Worm (Caenorhabditis elegans) whole organism, L1 larva: Measurements from ENCODE around the gene Y54G2A.26.

Experiments
- C04F5.9 ChIP-seq: sonication (generic microtip); optimal IDR thresholded peaks from 2 replicates; lab custom pipeline; 2016; ENCODE audit warnings: missing genetic modification characterization, missing compliant biosample characterization
- C34B4.2 ChIP-seq: sonication (generic microtip); optimal IDR thresholded peaks from 2 replicates; lab custom pipeline; 2017; ENCODE audit warnings: mild to moderate bottlenecking, missing genetic modification characterization, missing compliant biosample characterization
- F16B12.6 ChIP-seq: fragments of 150-350 bp; optimal IDR thresholded peaks from 2 replicates; lab custom pipeline; 2014; ENCODE audit warnings: missing biosample characterization, missing genetic modification characterization
- Y116A8C.19 ChIP-seq: sonication (generic microtip); optimal IDR thresholded peaks from 2 replicates; lab custom pipeline; 2016; ENCODE audit warnings: missing compliant biosample characterization, missing genetic modification characterization, borderline replicate concordance
- alr-1 ChIP-seq: fragments of 200-800 bp; sonication (Bioruptor generic); optimal IDR thresholded peaks from 2 replicates; lab custom pipeline; 2018; ENCODE audit warnings: borderline replicate concordance, mild to moderate bottlenecking, missing genetic modification characterization, missing compliant biosample characterization
- ceh-63 ChIP-seq: fragments of 200-800 bp; sonication (Bioruptor generic); optimal IDR thresholded peaks from 2 replicates; lab custom pipeline; 2018; ENCODE audit warnings: mild to moderate bottlenecking, missing genetic modification characterization, missing compliant biosample characterization
- ceh-82 ChIP-seq, 3 experiments: fragments of 150-350 bp in 1 of 3; sonication (generic microtip) in 2 of 3; optimal IDR thresholded peaks; 2 replicates each; lab custom pipeline; 2014 to 2017; ENCODE audit warnings: missing biosample characterization in 3 of 3, missing genetic modification characterization in 3 of 3
- ceh-90 ChIP-seq: sonication (generic microtip); optimal IDR thresholded peaks from 2 replicates; lab custom pipeline; 2016; ENCODE audit warnings: missing genetic modification characterization, missing compliant biosample characterization
- ces-1 ChIP-seq: fragments of 150-350 bp; optimal IDR thresholded peaks from 2 replicates; lab custom pipeline; 2014; ENCODE audit warnings: missing biosample characterization, missing genetic modification reagents, missing genetic modification characterization
- dsc-1 ChIP-seq: sonication (generic microtip); optimal IDR thresholded peaks from 2 replicates; lab custom pipeline; 2016; ENCODE audit warnings: mild to moderate bottlenecking, missing genetic modification characterization, missing compliant biosample characterization
- efl-1 ChIP-seq, 4 experiments: fragments of 150-350 bp; optimal IDR thresholded peaks in 3 of 4; peaks in 1 of 4; 1 replicate in 1 of 4; 2 replicates in 3 of 4; lab custom pipeline; 2014; ENCODE audit warnings: missing biosample characterization in 2 of 4, missing genetic modification characterization in 2 of 4, missing genetic modification reagents in 2 of 4
- efl-3 ChIP-seq: fragments of 200-800 bp; sonication (Bioruptor generic); optimal IDR thresholded peaks from 2 replicates; lab custom pipeline; 2018; ENCODE audit warnings: mild to moderate bottlenecking, missing genetic modification characterization, missing compliant biosample characterization
- egl-13 ChIP-seq: sonication (generic microtip); optimal IDR thresholded peaks from 2 replicates; lab custom pipeline; 2016; ENCODE audit warnings: missing genotype, missing genetic modification reagents, missing genetic modification characterization, missing compliant biosample characterization
- egl-27 ChIP-seq, 2 experiments: fragments of 150-350 bp in 1 of 2; sonication (generic microtip); optimal IDR thresholded peaks; 3 replicates each; lab custom pipeline; 2017 to 2018; ENCODE audit warnings: missing biosample characterization in 2 of 2, missing genetic modification characterization in 2 of 2, missing genetic modification reagents in 2 of 2
- elt-2 ChIP-seq: sonication (generic microtip); optimal IDR thresholded peaks from 2 replicates; lab custom pipeline; 2016; ENCODE audit warnings: missing genetic modification characterization, mild to moderate bottlenecking, inconsistent platforms, missing compliant biosample characterization, missing genetic modification reagents
- elt-3 ChIP-seq, 6 experiments: fragments of 150-350 bp in 1 of 6; sonication (generic microtip); optimal IDR thresholded peaks; 2 replicates each; lab custom pipeline; 2017 to 2018; ENCODE audit warnings: missing biosample characterization in 6 of 6, missing genetic modification characterization in 6 of 6, inconsistent platforms in 1 of 6
- fkh-10 ChIP-seq: sonication (generic microtip); optimal IDR thresholded peaks from 2 replicates; lab custom pipeline; 2017; ENCODE audit warnings: missing biosample characterization, missing genetic modification reagents, missing genetic modification characterization
- fkh-8 ChIP-seq: sonication (generic microtip); optimal IDR thresholded peaks from 2 replicates; lab custom pipeline; 2016; ENCODE audit warnings: mild to moderate bottlenecking, missing genetic modification characterization, missing compliant biosample characterization
- fos-1 ChIP-seq: fragments of 150-350 bp; optimal IDR thresholded peaks from 2 replicates; lab custom pipeline; 2014; ENCODE audit warnings: missing biosample characterization, missing genetic modification characterization
- grh-1 ChIP-seq: fragments of 200-800 bp; sonication (Bioruptor generic); IDR thresholded peaks from 2 replicates; pipeline ENCODE4 v1.3.6; 2022; ENCODE audit warnings: missing genetic modification reagents, missing genetic modification characterization, missing compliant biosample characterization
- hpl-2 ChIP-seq: fragments of 150-350 bp; optimal IDR thresholded peaks from 2 replicates; lab custom pipeline; 2014; ENCODE audit warnings: missing biosample characterization, missing genetic modification reagents, missing genetic modification characterization
- isw-1 ChIP-seq: fragments of 200-800 bp; sonication (Bioruptor generic); IDR thresholded peaks from 2 replicates; pipeline ENCODE4 v1.3.6; 2022; ENCODE audit warnings: missing genetic modification characterization, missing compliant biosample characterization
- lin-13 ChIP-seq: fragments of 150-350 bp; optimal IDR thresholded peaks from 2 replicates; lab custom pipeline; 2014; ENCODE audit warnings: missing biosample characterization, missing genetic modification reagents, missing genetic modification characterization
- lin-14 ChIP-seq: fragments of 200-800 bp; sonication (Bioruptor generic); optimal IDR thresholded peaks from 2 replicates; lab custom pipeline; 2018; ENCODE audit warnings: mild to moderate bottlenecking, missing genetic modification characterization, moderate library complexity, missing compliant biosample characterization
- lin-15B ChIP-seq: fragments of 150-350 bp; sonication (generic microtip); optimal IDR thresholded peaks from 3 replicates; lab custom pipeline; 2014; ENCODE audit warnings: missing biosample characterization, missing genetic modification characterization
- lin-35 ChIP-seq, 2 experiments: fragments of 150-350 bp; optimal IDR thresholded peaks; 2 replicates each; lab custom pipeline; 2014; ENCODE audit warnings: missing biosample characterization in 2 of 2, missing genetic modification characterization in 2 of 2, missing genetic modification reagents in 2 of 2
- lin-39 ChIP-seq: fragments of 150-350 bp; optimal IDR thresholded peaks from 2 replicates; lab custom pipeline; 2014; ENCODE audit warnings: missing biosample characterization, missing genetic modification reagents, missing genetic modification characterization
- lir-3 ChIP-seq: sonication (generic microtip); optimal IDR thresholded peaks from 2 replicates; lab custom pipeline; 2016; ENCODE audit warnings: mild to moderate bottlenecking, missing genetic modification characterization, moderate library complexity, missing compliant biosample characterization; ENCODE audit not compliant: poor library complexity
- mab-9 ChIP-seq: fragments of 200-800 bp; sonication (Bioruptor generic); IDR thresholded peaks from 2 replicates; pipeline ENCODE4 v1.3.6; 2022; ENCODE audit warnings: missing genetic modification reagents, missing genetic modification characterization, missing compliant biosample characterization
- mdl-1 ChIP-seq, 2 experiments: fragments of 150-350 bp; optimal IDR thresholded peaks; 2 replicates each; lab custom pipeline; 2014 to 2017; ENCODE audit warnings: missing biosample characterization in 2 of 2, missing genetic modification characterization in 2 of 2, inconsistent platforms in 1 of 2
- mef-2 ChIP-seq: fragments of 150-350 bp; optimal IDR thresholded peaks from 2 replicates; lab custom pipeline; 2014; ENCODE audit warnings: missing biosample characterization, missing genetic modification characterization
- nhr-19 ChIP-seq: fragments of 200-800 bp; sonication (Bioruptor generic); conservative IDR thresholded peaks from 2 replicates; pipeline ENCODE4 v1.3.6; 2022; ENCODE audit warnings: missing genetic modification characterization, missing compliant biosample characterization
- nhr-20 ChIP-seq: sonication (generic microtip); optimal IDR thresholded peaks from 2 replicates; lab custom pipeline; 2016; ENCODE audit warnings: mild to moderate bottlenecking, missing genetic modification characterization, missing compliant biosample characterization
- nhr-237 ChIP-seq: fragments of 150-350 bp; optimal IDR thresholded peaks from 2 replicates; lab custom pipeline; 2014; ENCODE audit warnings: missing biosample characterization, missing genetic modification characterization
- nhr-71 ChIP-seq: sonication (generic microtip); optimal IDR thresholded peaks from 2 replicates; lab custom pipeline; 2016; ENCODE audit warnings: mild to moderate bottlenecking, missing genetic modification characterization, moderate library complexity, missing compliant biosample characterization
- nhr-76 ChIP-seq: sonication (generic microtip); optimal IDR thresholded peaks from 2 replicates; lab custom pipeline; 2017; ENCODE audit warnings: missing biosample characterization, missing genetic modification characterization
- nhr-77 ChIP-seq: fragments of 150-350 bp; optimal IDR thresholded peaks from 2 replicates; lab custom pipeline; 2014; ENCODE audit warnings: missing biosample characterization, missing genetic modification characterization
- nhr-84 ChIP-seq: sonication (generic microtip); optimal IDR thresholded peaks from 2 replicates; lab custom pipeline; 2017; ENCODE audit warnings: missing biosample characterization, missing genetic modification characterization
- nhr-85 ChIP-seq: sonication (generic microtip); peaks from one replicate; lab custom pipeline; 2016; ENCODE audit warnings: missing genetic modification characterization, inconsistent platforms, missing compliant biosample characterization
- pag-3 ChIP-seq: sonication (generic microtip); optimal IDR thresholded peaks from 2 replicates; lab custom pipeline; 2017; ENCODE audit warnings: missing genetic modification characterization, mild to moderate bottlenecking, missing compliant biosample characterization, antibody characterized with exemption, borderline replicate concordance; ENCODE audit not compliant: insufficient read depth
- pax-3 ChIP-seq: fragments of 200-800 bp; sonication (Bioruptor generic); optimal IDR thresholded peaks from 2 replicates; lab custom pipeline; 2018; ENCODE audit warnings: mild to moderate bottlenecking, missing genetic modification characterization, moderate library complexity, missing compliant biosample characterization
- skn-1 ChIP-seq: fragments of 150-350 bp; optimal IDR thresholded peaks from 2 replicates; lab custom pipeline; 2014; ENCODE audit warnings: missing biosample characterization, missing genetic modification characterization
- snpc-4 ChIP-seq: fragments of 150-350 bp; optimal IDR thresholded peaks from 2 replicates; lab custom pipeline; 2014; ENCODE audit warnings: missing biosample characterization, missing genetic modification characterization
- sox-4 ChIP-seq: sonication (generic microtip); optimal IDR thresholded peaks from 2 replicates; lab custom pipeline; 2016; ENCODE audit warnings: missing genetic modification characterization, missing compliant biosample characterization
- sup-37 ChIP-seq: fragments of 200-800 bp; sonication (Bioruptor generic); optimal IDR thresholded peaks from 2 replicates; lab custom pipeline; 2018; ENCODE audit warnings: mild to moderate bottlenecking, missing genetic modification characterization, missing compliant biosample characterization
- swsn-7 ChIP-seq: sonication (generic microtip); optimal IDR thresholded peaks from 2 replicates; lab custom pipeline; 2016; ENCODE audit warnings: missing genetic modification characterization, missing compliant biosample characterization
- tbx-2 ChIP-seq: sonication (generic microtip); optimal IDR thresholded peaks from 2 replicates; lab custom pipeline; 2016; ENCODE audit warnings: missing genetic modification characterization, missing compliant biosample characterization
- unc-30 ChIP-seq: sonication (generic microtip); optimal IDR thresholded peaks from 2 replicates; lab custom pipeline; 2017; ENCODE audit warnings: missing biosample characterization, missing genetic modification characterization
- unc-86 ChIP-seq: sonication (generic microtip); optimal IDR thresholded peaks from 2 replicates; lab custom pipeline; 2016; ENCODE audit warnings: missing genetic modification characterization, missing compliant biosample characterization
- zip-4 ChIP-seq: fragments of 200-800 bp; sonication (Bioruptor generic); optimal IDR thresholded peaks from 2 replicates; lab custom pipeline; 2018; ENCODE audit warnings: mild to moderate bottlenecking, missing genetic modification characterization, moderate library complexity, missing compliant biosample characterization
- ztf-4 ChIP-seq: fragments of 150-350 bp; optimal IDR thresholded peaks from 2 replicates; lab custom pipeline; 2014; ENCODE audit warnings: missing biosample characterization, missing genetic modification characterization

The Y54G2A.26 gene

DNA sequence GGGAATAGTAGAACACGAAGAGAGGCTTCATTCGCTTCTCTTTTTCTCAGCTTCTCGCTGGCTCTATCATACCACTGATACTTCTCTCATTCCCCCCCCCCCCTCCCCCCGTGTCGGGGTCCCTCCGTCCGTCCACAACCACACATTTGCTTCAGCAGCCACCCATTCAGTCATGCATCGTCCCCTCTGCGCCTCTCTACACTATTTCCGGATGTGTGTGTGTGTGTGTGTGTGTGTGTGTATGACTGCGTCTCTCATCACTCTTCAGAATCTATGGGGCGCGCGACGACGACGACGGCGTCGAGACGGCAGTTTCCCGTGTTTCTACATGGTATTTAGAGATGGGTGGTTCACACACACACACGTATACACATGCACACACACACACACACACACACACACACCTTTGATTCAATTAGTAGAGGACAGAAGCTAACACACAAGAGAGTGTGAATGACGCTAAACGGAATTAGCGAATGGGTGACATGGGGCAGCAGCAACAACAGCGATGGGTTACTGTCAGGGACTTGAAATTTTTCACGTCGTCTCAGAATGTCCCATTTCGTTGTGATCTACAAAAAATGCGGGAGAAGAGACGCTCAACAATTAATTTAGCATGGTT, 1.9 kb downstream of the Y54G2A.26 start:
- no peak for TF ChIP-seq C34B4.2 (tag; lab: Kevin White, UChicago)
- no peak for TF ChIP-seq ceh-90 (tag; lab: Kevin White, UChicago)
- peak; percentile 68 for TF ChIP-seq nhr-19 (GFP tag; lab: Robert Waterston, UW)
- no peak for TF ChIP-seq elt-2 (tag; lab: Kevin White, UChicago)
- TF ChIP-seq unc-86, result peak; percentile 60
- peak; percentile 73 for TF ChIP-seq nhr-85 (tag; lab: Kevin White, UChicago)
- no peak for TF ChIP-seq egl-27 (tag; optimal IDR thresholded peaks at IDR 0.05; lab: Kevin White, UChicago)
- TF ChIP-seq isw-1 (GFP tag; lab: Robert Waterston, UW), result peak; percentile 53
- no peak for TF ChIP-seq hpl-2 (GFP tag; lab: Kevin White, UChicago)
- TF ChIP-seq elt-3 (tag; optimal IDR thresholded peaks at IDR 0.05; lab: Kevin White, UChicago), result no peak
- TF ChIP-seq lin-35 (GFP tag; optimal IDR thresholded peaks at IDR 0.05; lab: Kevin White, UChicago), result peak; percentile 3 to 62
- no peak for TF ChIP-seq nhr-76 (tag; lab: Kevin White, UChicago)
- TF ChIP-seq egl-13 (tag; lab: Kevin White, UChicago), result peak; percentile 14
- peak; percentile 33 to 70 (median 51) for TF ChIP-seq ceh-82 (tag; optimal IDR thresholded peaks at IDR 0.05; lab: Kevin White, UChicago)
- no peak for TF ChIP-seq alr-1 (tag; lab: Kevin White, UChicago)
- peak; percentile 14 for TF ChIP-seq lir-3 (tag; lab: Kevin White, UChicago)
- TF ChIP-seq snpc-4 (tag; lab: Kevin White, UChicago), result no peak
- TF ChIP-seq grh-1 (GFP tag; lab: Robert Waterston, UW), result no peak
- peak; percentile 32 for TF ChIP-seq ceh-63 (GFP tag; lab: Kevin White, UChicago)
- no peak for TF ChIP-seq sup-37 (GFP tag; lab: Kevin White, UChicago)
- TF ChIP-seq C04F5.9 (tag; lab: Kevin White, UChicago), result no peak
- no peak for TF ChIP-seq fos-1 (tag; lab: Kevin White, UChicago)
- no peak for TF ChIP-seq nhr-84 (tag; lab: Kevin White, UChicago)
- TF ChIP-seq tbx-2 (tag; lab: Kevin White, UChicago), result peak; percentile 16
- TF ChIP-seq efl-1 (optimal IDR thresholded peaks at IDR 0.05; lab: Kevin White, UChicago), result peak; percentile 36 to 60
- peak in 1 of 2 experiments; percentile 92 for TF ChIP-seq efl-1 (GFP tag; optimal IDR thresholded peaks at IDR 0.05 in 1 of 2; lab: Kevin White, UChicago)
- TF ChIP-seq nhr-71 (tag; lab: Kevin White, UChicago), result peak; percentile 70
- peak; percentile 50 for TF ChIP-seq mef-2 (tag; lab: Kevin White, UChicago)
- peak; percentile 94 for TF ChIP-seq fkh-8
- TF ChIP-seq sox-4 (tag; lab: Kevin White, UChicago), result no peak
- TF ChIP-seq dsc-1 (tag; lab: Kevin White, UChicago), result no peak
- no peak for TF ChIP-seq nhr-237 (tag; lab: Kevin White, UChicago)
- no peak for TF ChIP-seq F16B12.6 (tag; lab: Kevin White, UChicago)
- no peak for TF ChIP-seq efl-3
- peak; percentile 49 for TF ChIP-seq swsn-7 (tag; lab: Kevin White, UChicago)
- TF ChIP-seq lin-13 (GFP tag; lab: Kevin White, UChicago), result peak; percentile 28
- peak; percentile 78 for TF ChIP-seq pax-3 (tag; lab: Kevin White, UChicago)
- peak; percentile 50 for TF ChIP-seq mab-9 (GFP tag; lab: Robert Waterston, UW)
- TF ChIP-seq unc-30 (tag; lab: Kevin White, UChicago), result no peak
- peak; percentile 29 for TF ChIP-seq nhr-20 (tag; lab: Kevin White, UChicago)
- TF ChIP-seq pag-3 (tag; lab: Kevin White, UChicago), result no peak
- TF ChIP-seq lin-15B (tag; lab: Kevin White, UChicago), result no peak
- no peak for TF ChIP-seq ces-1 (GFP tag; lab: Kevin White, UChicago)
- TF ChIP-seq skn-1 (tag; lab: Kevin White, UChicago), result peak; percentile 50
- TF ChIP-seq lin-39 (tag; lab: Kevin White, UChicago), result no peak
- peak; percentile 59 for TF ChIP-seq fkh-10 (GFP tag; lab: Kevin White, UChicago)
- TF ChIP-seq lin-14 (GFP tag; lab: Kevin White, UChicago), result peak; percentile 97
- TF ChIP-seq mdl-1 (tag; optimal IDR thresholded peaks at IDR 0.05; lab: Kevin White, UChicago), result peak in 1 of 2 experiments; percentile 43
- peak; percentile 23 for TF ChIP-seq zip-4 (GFP tag; lab: Kevin White, UChicago)
- no peak for TF ChIP-seq nhr-77 (tag; lab: Kevin White, UChicago)
- TF ChIP-seq ztf-4 (tag; lab: Kevin White, UChicago), result no peak
- no peak for TF ChIP-seq Y116A8C.19 (tag; lab: Kevin White, UChicago)
